Worm (Caenorhabditis elegans) whole organism, L2 larva: ENCODE results near the gene C25F6.1.

ENCODE experiments used
- aly-2 ChIP-seq: fragments of 150-350 bp; optimal IDR thresholded peaks from 2 replicates; lab custom pipeline; 2014; ENCODE audit warnings: missing biosample characterization, missing genetic modification characterization
- crh-2 ChIP-seq: sonication (generic microtip); optimal IDR thresholded peaks from 2 replicates; lab custom pipeline; 2017; ENCODE audit warnings: missing biosample characterization, missing genetic modification characterization
- dmd-4 ChIP-seq: sonication (generic microtip); optimal IDR thresholded peaks from 2 replicates; lab custom pipeline; 2017; ENCODE audit warnings: missing biosample characterization, missing genetic modification characterization
- egl-27 ChIP-seq: sonication (generic microtip); optimal IDR thresholded peaks from 3 replicates; lab custom pipeline; 2017; ENCODE audit warnings: missing biosample characterization, missing genetic modification reagents, missing genetic modification characterization
- lin-13 ChIP-seq: fragments of 150-350 bp; optimal IDR thresholded peaks from 2 replicates; lab custom pipeline; 2014; ENCODE audit warnings: missing biosample characterization, missing genetic modification reagents, missing genetic modification characterization
- mab-5 ChIP-seq: fragments of 150-350 bp; optimal IDR thresholded peaks from 2 replicates; lab custom pipeline; 2014; ENCODE audit warnings: missing biosample characterization, missing genetic modification characterization
- mdl-1 ChIP-seq, 2 experiments: fragments of 150-350 bp in 1 of 2; sonication (generic microtip) in 1 of 2; optimal IDR thresholded peaks; 2 replicates each; lab custom pipeline; 2017; ENCODE audit warnings: missing biosample characterization in 2 of 2, missing genetic modification characterization in 2 of 2
- nhr-11 ChIP-seq: fragments of 150-350 bp; optimal IDR thresholded peaks from 2 replicates; lab custom pipeline; 2014; ENCODE audit warnings: missing biosample characterization, missing genetic modification characterization
- nhr-237 ChIP-seq: fragments of 150-350 bp; optimal IDR thresholded peaks from 2 replicates; lab custom pipeline; 2014; ENCODE audit warnings: missing biosample characterization, missing genetic modification characterization
- nhr-77 ChIP-seq: fragments of 150-350 bp; optimal IDR thresholded peaks from 2 replicates; lab custom pipeline; 2014; ENCODE audit warnings: missing biosample characterization, missing genetic modification characterization
- unc-39 ChIP-seq: fragments of 150-350 bp; optimal IDR thresholded peaks from 2 replicates; lab custom pipeline; 2014; ENCODE audit warnings: missing biosample characterization, missing genetic modification characterization
- ztf-4 ChIP-seq: fragments of 150-350 bp; optimal IDR thresholded peaks from 2 replicates; lab custom pipeline; 2014; ENCODE audit warnings: missing biosample characterization, missing genetic modification characterization

DNA sequence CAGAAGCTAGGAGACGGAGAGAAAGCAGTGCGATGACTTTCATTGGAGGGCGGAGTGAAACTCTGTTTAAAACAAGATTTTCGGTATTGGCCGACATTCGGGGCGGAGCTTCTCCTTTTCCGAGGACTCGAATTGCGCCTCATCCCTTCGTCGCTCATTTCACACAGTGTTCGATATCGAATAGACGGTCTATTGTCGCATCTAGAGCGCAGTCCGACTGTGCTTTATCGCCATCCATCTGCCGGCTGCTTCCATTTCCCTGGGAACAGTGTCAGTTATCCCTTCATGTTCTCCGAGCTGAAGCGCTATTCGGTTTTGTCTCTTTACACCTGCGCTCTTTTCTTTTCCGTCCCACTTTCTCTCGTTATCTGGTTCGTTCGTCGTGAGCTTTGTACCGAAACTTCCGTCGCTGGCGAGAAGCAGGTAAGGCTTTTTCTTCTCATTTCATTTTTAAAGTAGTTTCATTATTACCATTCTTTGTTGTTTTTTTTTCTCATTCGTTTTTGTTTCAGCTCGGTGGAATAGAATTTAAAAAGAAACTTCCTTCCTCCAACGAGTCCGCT, 6.6 kb downstream of the C25F6.1 start, which contains the start of the genes bus-8A and bus-8B:
- TF ChIP-seq mab-5 (tag; lab: Kevin White, UChicago) (no peak), dmd-4 (tag; lab: Kevin White, UChicago) (no peak), unc-39 (tag; lab: Kevin White, UChicago) (no peak), mdl-1 (tag; optimal IDR thresholded peaks at IDR 0.05; lab: Kevin White, UChicago) (no peak), egl-27 (tag; lab: Kevin White, UChicago) (no peak), nhr-237 (no peak), aly-2 (tag; lab: Kevin White, UChicago) (no peak), nhr-11 (tag; lab: Kevin White, UChicago) (no peak), ztf-4 (tag; lab: Kevin White, UChicago) (no peak), nhr-77 (tag; lab: Kevin White, UChicago) (no peak), lin-13 (GFP tag; lab: Kevin White, UChicago) (no peak), crh-2 (tag; lab: Kevin White, UChicago) (no peak)
